Fruit fly (Drosophila melanogaster): ENCODE data around the gene CG7083.

DNA sequence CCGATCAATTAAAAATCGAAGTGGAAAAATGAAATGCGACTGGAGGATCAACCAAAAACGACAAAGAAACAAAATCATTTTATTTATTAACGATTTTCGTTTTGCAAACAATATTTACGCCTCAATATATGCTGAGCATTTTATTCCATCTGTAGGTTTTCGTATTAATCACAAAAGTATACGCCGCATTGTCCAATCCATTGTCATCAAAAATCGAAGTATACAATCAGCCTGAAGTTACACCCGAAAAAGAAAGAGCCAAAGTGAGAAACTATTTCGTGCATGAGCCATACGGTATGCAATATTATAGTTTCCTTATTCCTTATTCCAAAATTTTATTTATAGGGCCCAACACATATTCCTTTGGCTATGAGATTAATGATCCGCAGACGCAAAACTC, 11.6 kb upstream of the CG7083 start:
- TF ChIP-seq ttk (optimal IDR thresholded peaks at IDR 0.05) (no peak), insv (optimal IDR thresholded peaks at IDR 0.05) (no peak), psq (optimal IDR thresholded peaks at IDR 0.05) (no peak)
